Worm (Caenorhabditis elegans): ENCODE data around the gene nspb-9.

DNA sequence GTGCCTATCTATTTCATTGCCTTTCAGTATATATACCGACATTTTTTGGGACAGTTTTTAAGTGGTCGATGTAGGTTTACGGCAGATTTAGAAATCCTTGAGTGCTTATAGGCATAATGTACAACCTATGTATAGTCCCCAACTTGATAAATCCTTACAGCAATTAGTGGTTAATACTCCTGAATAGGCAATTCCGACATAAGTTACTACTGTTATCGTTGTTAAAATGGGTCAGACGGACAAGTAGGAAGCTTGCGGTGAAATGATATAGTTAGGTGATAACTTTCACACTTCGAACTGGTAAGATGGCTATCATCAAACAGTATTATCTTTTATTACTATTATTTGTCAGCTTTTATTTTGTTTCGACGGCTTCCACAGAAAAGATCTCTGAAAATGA, 42.1 kb downstream of the nspb-9 start, which contains the start of gene mltn-10:
- TF ChIP-seq fos-1 (tag; optimal IDR thresholded peaks at IDR 0.05) (no peak), lsy-2 (tag; optimal IDR thresholded peaks at IDR 0.05) (no peak), nhr-11 (tag; optimal IDR thresholded peaks at IDR 0.05) (no peak), egl-27 (tag; optimal IDR thresholded peaks at IDR 0.05) (no peak), elt-1 (tag; optimal IDR thresholded peaks at IDR 0.05) (no peak), aly-2 (tag; optimal IDR thresholded peaks at IDR 0.05) (no peak), lin-13 (GFP tag; optimal IDR thresholded peaks at IDR 0.05) (no peak)

Data from whole organism, L2 larva.